Worm (Caenorhabditis elegans): Measurements from ENCODE around the gene K08B4.7.
"Not testable (repeated sequence)": the region's sequence is repeated elsewhere in the genome, so short reads cannot be mapped to it uniquely, and the experiment has no call there.

DNA sequence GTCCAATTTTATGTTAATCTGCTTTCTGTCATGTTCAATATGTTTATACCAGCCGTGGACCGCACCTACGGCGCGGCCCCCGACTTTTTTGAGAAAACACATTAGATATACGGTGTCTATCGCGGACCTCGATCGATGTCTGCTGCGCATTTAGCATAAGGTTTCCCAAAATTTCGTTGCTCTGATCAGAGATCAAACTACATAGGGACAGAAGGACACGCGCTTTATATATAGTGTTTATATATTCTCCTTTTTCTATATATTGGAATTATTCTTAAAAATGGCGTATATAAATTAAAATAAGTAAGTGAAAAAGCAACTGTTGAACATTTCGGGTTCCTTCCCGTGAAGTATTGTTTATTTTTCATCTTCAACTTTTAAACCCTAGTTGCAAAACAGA is 48.0 kb upstream of the K08B4.7 start:
- TF ChIP-seq pha-4 (GFP tag; IDR thresholded peaks at IDR 0.05); pha-4 (tag; optimal IDR thresholded peaks at IDR 0.05); lsy-2 (tag; optimal IDR thresholded peaks at IDR 0.05); F49E8.2 (tag; optimal IDR thresholded peaks at IDR 0.05; ENCODE audit: borderline replicate concordance); egl-27 (tag; optimal IDR thresholded peaks at IDR 0.05); pqm-1 (tag; optimal IDR thresholded peaks at IDR 0.05); ceh-32 (tag; optimal IDR thresholded peaks at IDR 0.05; ENCODE audit: poor library complexity): not testable (repeated sequence)

Measured in whole organism, L4 larva.